Fruit fly (Drosophila melanogaster) whole organism, embryonic: ENCODE results near the gene retm.

Experiments used
- CG11504 ChIP-seq: fragments of 200-800 bp; sonication (Bioruptor generic); optimal IDR thresholded peaks from 3 replicates; lab custom pipeline; 2019; ENCODE audit warnings: missing biosample characterization, mild to moderate bottlenecking, missing genetic modification characterization, moderate library complexity
- CG11695 ChIP-seq: fragments of 200-800 bp; sonication (Bioruptor generic); IDR thresholded peaks from 3 replicates; pipeline ENCODE4 v1.3.6; 2022; ENCODE audit warnings: missing biosample characterization, missing genetic modification characterization
- CG15269 ChIP-seq: fragments of 200-800 bp; sonication (Bioruptor generic); optimal IDR thresholded peaks from 2 replicates; lab custom pipeline; 2018; ENCODE audit warnings: missing biosample characterization, mild to moderate bottlenecking, missing genetic modification characterization, moderate library complexity
- CG15514 ChIP-seq: fragments of 200-800 bp; sonication (Bioruptor generic); optimal IDR thresholded peaks from 3 replicates; lab custom pipeline; 2017; ENCODE audit warnings: missing biosample characterization, missing genetic modification characterization, mild to moderate bottlenecking, moderate library complexity, missing genetic modification reagents
- CG15601 ChIP-seq: fragments of 200-800 bp; sonication (Bioruptor generic); optimal IDR thresholded peaks from 3 replicates; lab custom pipeline; 2019; ENCODE audit warnings: missing biosample characterization, mild to moderate bottlenecking, missing genetic modification characterization, moderate library complexity
- CG17361 ChIP-seq: fragments of 200-800 bp; sonication (Bioruptor generic); IDR thresholded peaks from 3 replicates; pipeline ENCODE4 v1.3.6; 2022; ENCODE audit warnings: missing biosample characterization, missing genetic modification characterization
- CG17829 ChIP-seq: fragments of 200-800 bp; optimal IDR thresholded peaks from 2 replicates; lab custom pipeline; 2019; ENCODE audit warnings: missing biosample characterization, mild to moderate bottlenecking, missing genetic modification characterization, moderate library complexity
- CG17912 ChIP-seq: fragments of 200-800 bp; sonication (Bioruptor generic); optimal IDR thresholded peaks from 2 replicates; lab custom pipeline; 2018; ENCODE audit warnings: missing biosample characterization, mild to moderate bottlenecking, missing genetic modification characterization
- CG1792 ChIP-seq: fragments of 200-800 bp; sonication (Bioruptor generic); optimal IDR thresholded peaks from 2 replicates; lab custom pipeline; 2016; ENCODE audit warnings: missing biosample characterization, missing genetic modification characterization
- CG30403 ChIP-seq: fragments of 200-800 bp; sonication (Bioruptor generic); optimal IDR thresholded peaks from 3 replicates; lab custom pipeline; 2016; ENCODE audit warnings: missing biosample characterization, missing genetic modification characterization
- CG34376 ChIP-seq: fragments of 200-800 bp; sonication (Bioruptor generic); optimal IDR thresholded peaks from 2 replicates; lab custom pipeline; 2018; ENCODE audit warnings: missing biosample characterization, mild to moderate bottlenecking, missing genetic modification characterization
- CG34422 ChIP-seq: fragments of 200-800 bp; sonication (Bioruptor generic); IDR thresholded peaks from 3 replicates; pipeline ENCODE4 v1.3.6; 2022; ENCODE audit warnings: missing biosample characterization, missing genetic modification characterization
- CG4730 ChIP-seq: fragments of 200-800 bp; sonication (Bioruptor generic); IDR thresholded peaks from 2 replicates; pipeline ENCODE4 v1.3.6; 2022; ENCODE audit warnings: missing biosample characterization, missing genetic modification characterization
- CG6175 ChIP-seq: fragments of 200-800 bp; sonication (Bioruptor generic); IDR thresholded peaks from 3 replicates; pipeline ENCODE4 v1.3.6; 2022; ENCODE audit warnings: missing biosample characterization, missing genetic modification characterization
- CG6765 ChIP-seq: fragments of 200-800 bp; sonication (Bioruptor generic); optimal IDR thresholded peaks from 3 replicates; lab custom pipeline; 2017; ENCODE audit warnings: missing biosample characterization, mild to moderate bottlenecking, missing genetic modification characterization
- CkIIα-i1 ChIP-seq: fragments of 200-800 bp; sonication (Bioruptor generic); IDR thresholded peaks from 2 replicates; pipeline ENCODE4 v1.3.6; 2022; ENCODE audit warnings: missing biosample characterization, missing genetic modification characterization
- D19A ChIP-seq: fragments of 200-800 bp; optimal IDR thresholded peaks from 3 replicates; lab custom pipeline; 2019; ENCODE audit warnings: missing biosample characterization, mild to moderate bottlenecking, missing genetic modification characterization, moderate library complexity
- Eip74EF ChIP-seq, 2 experiments: fragments of 200-800 bp in 1 of 2; fragments of >200 bp in 1 of 2; sonication (Bioruptor generic) in 1 of 2; optimal IDR thresholded peaks; 2 replicates each; lab custom pipeline; 2017 to 2019; ENCODE audit warnings: missing biosample characterization in 2 of 2, missing genetic modification characterization in 2 of 2, mild to moderate bottlenecking in 1 of 2, moderate library complexity in 1 of 2
- Hr78 ChIP-seq, 2 experiments: fragments of 200-800 bp in 1 of 2; fragments of >200 bp in 1 of 2; sonication (Bioruptor generic) in 1 of 2; optimal IDR thresholded peaks; 2 replicates each; lab custom pipeline; 2017 to 2019; ENCODE audit warnings: missing biosample characterization in 2 of 2, missing genetic modification characterization in 2 of 2, mild to moderate bottlenecking in 1 of 2, moderate library complexity in 1 of 2
- Myb ChIP-seq: fragments of 200-800 bp; sonication (Bioruptor generic); optimal IDR thresholded peaks from 2 replicates; lab custom pipeline; 2016; ENCODE audit warnings: missing biosample characterization, missing genetic modification characterization
- PHDP ChIP-seq: fragments of 200-800 bp; sonication (Bioruptor generic); optimal IDR thresholded peaks from 3 replicates; lab custom pipeline; 2018; ENCODE audit warnings: missing biosample characterization, mild to moderate bottlenecking, missing genetic modification characterization, moderate library complexity
- Pdp1 ChIP-seq, 2 experiments: fragments of 200-800 bp; sonication (Bioruptor generic); optimal IDR thresholded peaks; 3 replicates each; lab custom pipeline; 2016; ENCODE audit warnings: missing biosample characterization in 2 of 2, missing genetic modification characterization in 2 of 2, mild to moderate bottlenecking in 1 of 2, moderate library complexity in 1 of 2
- Sin3A ChIP-seq: fragments of >200 bp; optimal IDR thresholded peaks from 2 replicates; lab custom pipeline; 2018
- Stat92E ChIP-seq, 3 experiments: fragments of >200 bp in 2 of 3; fragments of 200-800 bp in 1 of 3; sonication (Bioruptor generic) in 1 of 3; optimal IDR thresholded peaks; 2 replicates each; lab custom pipeline; 2017 to 2019; ENCODE audit warnings: missing biosample characterization in 3 of 3, missing genetic modification characterization in 3 of 3, mild to moderate bottlenecking in 1 of 3, moderate library complexity in 1 of 3
- Xbp1 ChIP-seq: fragments of 200-800 bp; sonication (Bioruptor generic); optimal IDR thresholded peaks from 3 replicates; lab custom pipeline; 2016; ENCODE audit warnings: missing biosample characterization, mild to moderate bottlenecking, missing genetic modification characterization
- ato ChIP-seq: fragments of 200-800 bp; sonication (Bioruptor generic); IDR thresholded peaks from 2 replicates; pipeline ENCODE4 v1.3.6; 2022; ENCODE audit warnings: missing biosample characterization, missing genetic modification characterization; ENCODE audit not compliant: partially characterized antibody
- bcd ChIP-seq: fragments of 200-800 bp; sonication (Bioruptor generic); optimal IDR thresholded peaks from 2 replicates; lab custom pipeline; 2017; ENCODE audit warnings: missing biosample characterization, mild to moderate bottlenecking, missing genetic modification characterization
- chinmo ChIP-seq: fragments of 200-800 bp; sonication (Bioruptor generic); IDR thresholded peaks from 4 replicates; pipeline ENCODE4 v1.3.6; 2022; ENCODE audit warnings: missing biosample characterization, missing genetic modification characterization; ENCODE audit not compliant: partially characterized antibody
- dmrt99B ChIP-seq: fragments of 200-800 bp; sonication (Bioruptor generic); optimal IDR thresholded peaks from 2 replicates; lab custom pipeline; 2018; ENCODE audit warnings: missing biosample characterization, mild to moderate bottlenecking, missing genetic modification characterization, moderate library complexity
- esg ChIP-seq: fragments of 200-800 bp; sonication (Bioruptor generic); conservative IDR thresholded peaks from 2 replicates; pipeline ENCODE4 v1.3.6; 2022; ENCODE audit warnings: missing biosample characterization, missing genetic modification characterization
- gem ChIP-seq: fragments of 200-800 bp; sonication (Bioruptor generic); optimal IDR thresholded peaks from 2 replicates; lab custom pipeline; 2019; ENCODE audit warnings: missing biosample characterization, mild to moderate bottlenecking, missing genetic modification characterization, moderate library complexity
- hbn ChIP-seq: fragments of 200-800 bp; sonication (Bioruptor generic); IDR thresholded peaks from 2 replicates; pipeline ENCODE4 v1.3.6; 2022; ENCODE audit warnings: missing biosample characterization, missing genetic modification characterization; ENCODE audit not compliant: partially characterized antibody
- ind ChIP-seq: fragments of 200-800 bp; sonication (Bioruptor generic); optimal IDR thresholded peaks from 3 replicates; lab custom pipeline; 2016; ENCODE audit warnings: missing biosample characterization, missing genetic modification characterization
- insv ChIP-seq, 2 experiments: fragments of 200-800 bp; sonication (Bioruptor generic); optimal IDR thresholded peaks; 3 replicates each; lab custom pipeline; 2016 to 2018; ENCODE audit warnings: missing biosample characterization in 2 of 2, missing genetic modification characterization in 2 of 2
- kni ChIP-seq: fragments of 200-800 bp; sonication (Bioruptor generic); optimal IDR thresholded peaks from 3 replicates; lab custom pipeline; 2017; ENCODE audit warnings: mild to moderate bottlenecking, missing biosample characterization, missing genetic modification reagents, missing genetic modification characterization
- mirr ChIP-seq: fragments of 200-800 bp; sonication (Bioruptor generic); optimal IDR thresholded peaks from 3 replicates; lab custom pipeline; 2018; ENCODE audit warnings: missing biosample characterization, mild to moderate bottlenecking, missing genetic modification characterization
- nerfin-2 ChIP-seq: fragments of 200-800 bp; sonication (Bioruptor generic); IDR thresholded peaks from 2 replicates; pipeline ENCODE4 v1.3.6; 2022; ENCODE audit warnings: missing biosample characterization, missing genetic modification characterization; ENCODE audit not compliant: partially characterized antibody
- row ChIP-seq: fragments of 200-800 bp; sonication (Bioruptor generic); IDR thresholded peaks from 3 replicates; pipeline ENCODE4 v1.3.6; 2022; ENCODE audit warnings: missing biosample characterization, missing genetic modification characterization
- shn ChIP-seq: fragments of 200-800 bp; sonication (Bioruptor generic); optimal IDR thresholded peaks from 3 replicates; lab custom pipeline; 2016; ENCODE audit warnings: missing biosample characterization, missing genetic modification characterization
- sisA ChIP-seq: fragments of 200-800 bp; sonication (Bioruptor generic); IDR thresholded peaks from 2 replicates; pipeline ENCODE4 v1.3.6; 2022; ENCODE audit warnings: missing biosample characterization, missing genetic modification characterization
- trh ChIP-seq: fragments of 200-800 bp; sonication (Bioruptor generic); optimal IDR thresholded peaks from 2 replicates; lab custom pipeline; 2016; ENCODE audit warnings: missing biosample characterization, missing genetic modification characterization
- ttk ChIP-seq: fragments of 200-800 bp; sonication (Bioruptor generic); IDR thresholded peaks from 2 replicates; pipeline ENCODE4 v2.1.2; 2022; ENCODE audit warnings: missing biosample characterization, missing genetic modification characterization
- vvl ChIP-seq: fragments of 200-800 bp; sonication (Bioruptor generic); IDR thresholded peaks from 2 replicates; pipeline ENCODE4 v1.3.6; 2022; ENCODE audit warnings: missing biosample characterization, missing genetic modification characterization

Gene retm

DNA sequence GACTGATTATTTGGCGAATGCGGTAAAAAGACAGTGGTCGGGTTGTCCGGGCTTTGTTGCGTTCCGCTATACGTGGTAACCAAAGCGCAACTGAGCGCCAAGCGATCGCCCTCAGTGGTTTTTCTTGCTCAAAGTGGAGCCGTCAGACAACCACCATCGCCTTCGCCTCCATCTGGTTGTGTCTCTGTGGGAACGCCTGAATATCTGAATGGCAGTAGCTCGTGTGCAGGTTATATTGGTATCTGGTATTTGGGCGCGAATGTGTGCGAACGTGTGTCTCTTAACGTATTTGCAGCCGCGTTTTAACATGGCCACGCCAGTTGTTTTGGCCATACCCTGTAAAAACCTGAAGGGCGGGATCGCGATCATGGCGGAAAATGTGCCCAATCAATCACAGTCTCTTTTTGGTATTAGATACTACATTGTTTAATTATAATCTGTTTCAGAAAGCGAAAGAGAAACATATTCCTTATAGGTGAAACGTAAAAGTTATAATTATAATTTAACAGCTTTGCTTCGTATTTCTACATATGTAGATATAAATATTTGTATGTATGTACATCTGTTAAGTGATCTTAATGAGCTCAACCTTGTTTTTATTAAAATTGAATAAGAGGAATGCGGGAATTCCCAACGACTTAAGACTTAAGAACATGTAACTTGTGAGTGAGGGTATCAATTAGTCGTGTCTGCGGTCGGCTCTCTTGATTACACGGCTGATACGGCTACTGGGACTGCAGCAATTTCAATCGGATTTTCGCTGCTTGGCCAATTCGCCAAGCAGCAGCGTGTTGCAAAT lies 16.4 kb upstream of the retm start (continued):
- no peak for TF ChIP-seq ato
- TF ChIP-seq CG4730 (GFP tag; lab: Robert Waterston, UW): no peak
- TF ChIP-seq Sin3A (lab: Kevin White, UChicago): no peak
- TF ChIP-seq sisA (GFP tag; lab: Robert Waterston, UW): 0 out of 2 replicates have a peak, but pooled peaks have one; percentile 29
- TF ChIP-seq D19A (tag; lab: Kevin White, UChicago): peak; percentile 31
- TF ChIP-seq CG17912: no peak
- TF ChIP-seq insv (GFP tag; optimal IDR thresholded peaks at IDR 0.05; lab: Kevin White, UChicago): no peak
- peak; percentile 36 for TF ChIP-seq CG30403 (GFP tag; lab: Kevin White, UChicago)
- TF ChIP-seq dmrt99B: peak; percentile 55
- TF ChIP-seq bcd (GFP tag; lab: Kevin White, UChicago): peak; percentile 38
- no peak for TF ChIP-seq Pdp1 (GFP tag; optimal IDR thresholded peaks at IDR 0.05; lab: Kevin White, UChicago)
- no peak for TF ChIP-seq CG15601
- TF ChIP-seq ind (GFP tag; lab: Kevin White, UChicago): peak; percentile 21
- no peak for TF ChIP-seq Myb
- TF ChIP-seq CG11504 (tag; lab: Kevin White, UChicago): peak; percentile 51
- TF ChIP-seq gem: peak; percentile 55
- peak; percentile 22; the same call in 1 of the 2 replicates for TF ChIP-seq vvl (GFP tag; lab: Robert Waterston, UW)
- TF ChIP-seq CG6765: no peak
- 0 out of 3 replicates have a peak, but pooled peaks have one; percentile 21 for TF ChIP-seq CG6175 (GFP tag; lab: Robert Waterston, UW)
- TF ChIP-seq ttk (GFP tag; lab: Robert Waterston, UW): 0 out of 2 replicates have a peak, but pooled peaks have one; percentile 4
- TF ChIP-seq CG34422 (GFP tag; lab: Robert Waterston, UW): peak; percentile 42; the same call in 1 of the 3 replicates
- 0 out of 2 replicates have a peak, but pooled peaks have one; percentile 27 for TF ChIP-seq esg (GFP tag; lab: Robert Waterston, UW)
- TF ChIP-seq row (GFP tag; lab: Robert Waterston, UW): peak; percentile 49

DNA sequence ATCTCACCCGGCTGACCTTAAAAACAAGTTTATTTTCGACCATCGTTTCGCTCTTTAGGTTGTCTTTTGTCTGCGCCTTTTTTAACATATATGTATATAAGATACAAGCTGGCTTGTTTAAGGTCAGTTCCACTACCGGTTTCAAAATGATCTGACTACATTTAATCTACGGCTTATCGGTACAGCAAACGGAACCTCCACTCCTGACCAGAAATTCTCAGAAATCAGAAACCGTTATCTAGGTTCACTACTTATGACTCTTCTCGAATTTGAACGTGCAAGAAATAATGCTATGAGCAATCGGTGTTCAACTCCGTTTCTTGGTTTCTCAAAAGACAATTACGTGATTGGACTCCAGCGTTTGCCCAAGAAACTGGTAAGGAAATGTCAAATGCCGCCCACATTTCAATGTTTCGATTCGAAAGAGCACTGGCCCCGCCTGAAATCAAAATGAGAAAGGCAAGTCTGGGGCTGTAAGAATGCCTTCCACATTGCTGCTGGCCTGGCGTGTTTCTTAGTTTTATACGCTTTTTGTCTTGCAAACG lies 14.4 kb upstream of the retm start:
- TF ChIP-seq trh: no peak
- TF ChIP-seq mirr (GFP tag; lab: Kevin White, UChicago): no peak
- TF ChIP-seq CG15514: no peak
- no peak for TF ChIP-seq Xbp1
- peak; percentile 55; the same call in 2 of the 3 replicates for TF ChIP-seq CG11695 (GFP tag; lab: Robert Waterston, UW)
- TF ChIP-seq Hr78 (GFP tag; optimal IDR thresholded peaks at IDR 0.05; lab: Kevin White, UChicago): peak in 1 of 2 experiments; percentile 28
- TF ChIP-seq PHDP: no peak
- no peak for TF ChIP-seq CkIIα-i1 (GFP tag; lab: Robert Waterston, UW)
- TF ChIP-seq CG34376: no peak
- TF ChIP-seq CG17829: no peak
- no peak for TF ChIP-seq hbn (GFP tag; lab: Robert Waterston, UW)
- peak in 1 of 2 experiments; percentile 18 for TF ChIP-seq Eip74EF (GFP tag; optimal IDR thresholded peaks at IDR 0.05; lab: Kevin White, UChicago)
- peak; percentile 45; the same call in 1 of the 4 replicates for TF ChIP-seq chinmo
- TF ChIP-seq shn (GFP tag; lab: Kevin White, UChicago): no peak
- TF ChIP-seq CG1792 (GFP tag; lab: Kevin White, UChicago): no peak
- TF ChIP-seq nerfin-2 (GFP tag; lab: Robert Waterston, UW): 0 out of 2 replicates have a peak, but pooled peaks have one; percentile 18
- peak; percentile 31 for TF ChIP-seq CG15269 (tag; lab: Kevin White, UChicago)
- peak; percentile 20 for TF ChIP-seq kni (GFP tag; lab: Kevin White, UChicago)
- TF ChIP-seq CG17361 (GFP tag; lab: Robert Waterston, UW): no peak
- TF ChIP-seq Stat92E (GFP tag; optimal IDR thresholded peaks at IDR 0.05; lab: Kevin White, UChicago): peak in 1 of 3 experiments; percentile 64
